Fruit fly (Drosophila melanogaster) whole organism, embryonic: ENCODE measurements around the gene CG5892.

ENCODE experiments used
- CG43689 ChIP-seq: fragments of 200-800 bp; sonication (Bioruptor generic); IDR thresholded peaks from 2 replicates; pipeline ENCODE4 v1.3.6; 2022; ENCODE audit warnings: missing biosample characterization, missing genetic modification characterization
- Nf-YB ChIP-seq: fragments of 200-800 bp; sonication (Bioruptor generic); optimal IDR thresholded peaks from 3 replicates; lab custom pipeline; 2019; ENCODE audit warnings: missing biosample characterization, mild to moderate bottlenecking, missing genetic modification characterization, moderate library complexity
- Six4 ChIP-seq: fragments of 200-800 bp; sonication (Bioruptor generic); optimal IDR thresholded peaks from 2 replicates; lab custom pipeline; 2016; ENCODE audit warnings: missing biosample characterization, missing genetic modification characterization
- Vsx1 ChIP-seq: fragments of 200-800 bp; sonication (Bioruptor generic); optimal IDR thresholded peaks from 2 replicates; lab custom pipeline; 2017; ENCODE audit warnings: missing biosample characterization, mild to moderate bottlenecking, missing genetic modification characterization, missing genetic modification reagents
- lola ChIP-seq, 3 experiments: fragments of >200 bp in 2 of 3; fragments of 200-800 bp in 1 of 3; sonication (Bioruptor generic) in 1 of 3; optimal IDR thresholded peaks; 2 replicates each; lab custom pipeline; 2017 to 2019; ENCODE audit warnings: missing biosample characterization in 3 of 3, missing genetic modification characterization in 3 of 3, mild to moderate bottlenecking in 1 of 3, moderate library complexity in 1 of 3

- TF ChIP-seq Vsx1 (GFP tag; lab: Kevin White, UChicago) (no peak), lola (GFP tag; optimal IDR thresholded peaks at IDR 0.05; lab: Kevin White, UChicago) (no peak), Nf-YB (GFP tag; lab: Kevin White, UChicago) (no peak), CG43689 (GFP tag; lab: Robert Waterston, UW) (no peak), Six4 (no peak)
Observed at dm6 chr3R:21269923-21270322, 27.5 kb downstream of the CG5892 start, which contains the start of the genes AP-2sigma and Idi.
